Worm (Caenorhabditis elegans) whole organism, L4 larva: Measurements from ENCODE around the gene acr-3.
A peak's percentile ranks its signal among the peaks of the same experiment; 100 is the strongest.

Source experiments
- F10B5.3 ChIP-seq: sonication (generic microtip); optimal IDR thresholded peaks from 2 replicates; lab custom pipeline; 2016; ENCODE audit warnings: mild to moderate bottlenecking, missing genetic modification characterization, missing compliant biosample characterization
- F26F4.8 ChIP-seq: fragments of 200-800 bp; sonication (Bioruptor generic); conservative IDR thresholded peaks from 2 replicates; pipeline ENCODE4 v1.3.6; 2022; ENCODE audit warnings: missing genetic modification characterization, missing compliant biosample characterization
- F44E2.7 ChIP-seq: fragments of 200-800 bp; sonication (Bioruptor generic); IDR thresholded peaks from 2 replicates; pipeline ENCODE4 v2.1.2; 2022; ENCODE audit warnings: missing genetic modification characterization, missing compliant biosample characterization
- R02D3.7 ChIP-seq: fragments of 150-350 bp; sonication (generic microtip); optimal IDR thresholded peaks from 3 replicates; lab custom pipeline; 2014; ENCODE audit warnings: missing biosample characterization, missing genetic modification characterization
- T20F7.1 ChIP-seq: fragments of 200-800 bp; sonication (Bioruptor generic); optimal IDR thresholded peaks from 2 replicates; lab custom pipeline; 2018; ENCODE audit warnings: mild to moderate bottlenecking, missing genetic modification characterization, missing compliant biosample characterization
- Y48G9A.11 ChIP-seq: fragments of 200-800 bp; sonication (Bioruptor generic); IDR thresholded peaks from 2 replicates; pipeline ENCODE4 v1.3.6; 2022; ENCODE audit warnings: missing genetic modification reagents, missing genetic modification characterization, missing compliant biosample characterization
- Y75B8A.6 ChIP-seq: fragments of 200-800 bp; sonication (Bioruptor generic); IDR thresholded peaks from 2 replicates; pipeline ENCODE4 v1.3.6; 2022; ENCODE audit warnings: missing genetic modification reagents, missing genetic modification characterization, missing compliant biosample characterization
- ZK337.2 ChIP-seq: fragments of 200-800 bp; sonication (Bioruptor generic); IDR thresholded peaks from 2 replicates; pipeline ENCODE4 v1.3.6; 2022; ENCODE audit warnings: missing genetic modification reagents, missing genetic modification characterization, missing compliant biosample characterization
- ceh-62 ChIP-seq: sonication (generic microtip); optimal IDR thresholded peaks from 2 replicates; lab custom pipeline; 2017; ENCODE audit warnings: missing biosample characterization, missing genetic modification characterization
- ctbp-1 ChIP-seq: fragments of 200-800 bp; sonication (Bioruptor generic); IDR thresholded peaks from 2 replicates; pipeline ENCODE4 v1.3.6; 2022; ENCODE audit warnings: missing genetic modification reagents, missing genetic modification characterization, missing compliant biosample characterization
- daf-19 ChIP-seq: fragments of 200-800 bp; sonication (Bioruptor generic); conservative IDR thresholded peaks from 2 replicates; pipeline ENCODE4 v1.3.6; 2022; ENCODE audit warnings: missing genetic modification characterization, missing compliant biosample characterization
- dpl-1 ChIP-seq: fragments of 150-350 bp; optimal IDR thresholded peaks from 2 replicates; lab custom pipeline; 2014; ENCODE audit warnings: missing biosample characterization, missing genetic modification reagents, missing genetic modification characterization
- dve-1 ChIP-seq: sonication (generic microtip); optimal IDR thresholded peaks from 2 replicates; lab custom pipeline; 2017; ENCODE audit warnings: antibody characterized with exemption, mild to moderate bottlenecking, missing genetic modification characterization, missing compliant biosample characterization; ENCODE audit not compliant: insufficient read depth
- egl-27 ChIP-seq: sonication (generic microtip); optimal IDR thresholded peaks from 3 replicates; lab custom pipeline; 2017; ENCODE audit warnings: missing biosample characterization, missing genetic modification reagents, missing genetic modification characterization
- egl-43 ChIP-seq: fragments of 200-800 bp; sonication (Bioruptor generic); IDR thresholded peaks from 2 replicates; pipeline ENCODE4 v1.3.6; 2022; ENCODE audit warnings: missing genetic modification reagents, missing genetic modification characterization, missing compliant biosample characterization
- fos-1 ChIP-seq: fragments of 150-350 bp; optimal IDR thresholded peaks from 2 replicates; lab custom pipeline; 2014; ENCODE audit warnings: missing biosample characterization, missing genetic modification characterization
- gei-8 ChIP-seq: fragments of 200-800 bp; sonication (Bioruptor generic); optimal IDR thresholded peaks from 2 replicates; lab custom pipeline; 2018; ENCODE audit warnings: mild to moderate bottlenecking, missing genetic modification characterization, missing compliant biosample characterization
- hmg-1.1 ChIP-seq: fragments of 200-800 bp; sonication (Bioruptor generic); IDR thresholded peaks from 2 replicates; pipeline ENCODE4 v1.3.6; 2022; ENCODE audit warnings: missing genetic modification reagents, missing genetic modification characterization, missing compliant biosample characterization
- lim-7 ChIP-seq: fragments of 200-800 bp; sonication (Bioruptor generic); IDR thresholded peaks from 2 replicates; pipeline ENCODE4 v1.3.6; 2022; ENCODE audit warnings: missing genetic modification characterization, missing compliant biosample characterization
- lin-13 ChIP-seq: fragments of 150-350 bp; optimal IDR thresholded peaks from 2 replicates; lab custom pipeline; 2014; ENCODE audit warnings: missing biosample characterization, missing genetic modification reagents, missing genetic modification characterization
- lin-15B ChIP-seq: fragments of 150-350 bp; sonication (generic microtip); optimal IDR thresholded peaks from 3 replicates; lab custom pipeline; 2014; ENCODE audit warnings: missing biosample characterization, missing genetic modification characterization
- lin-39 ChIP-seq: fragments of 150-350 bp; optimal IDR thresholded peaks from 2 replicates; lab custom pipeline; 2014; ENCODE audit warnings: missing biosample characterization, missing genetic modification reagents, missing genetic modification characterization
- lir-3 ChIP-seq: sonication (generic microtip); optimal IDR thresholded peaks from 2 replicates; lab custom pipeline; 2016; ENCODE audit warnings: mild to moderate bottlenecking, missing genetic modification characterization, missing compliant biosample characterization
- lsy-2 ChIP-seq, 2 experiments: fragments of 150-350 bp in 1 of 2; sonication (generic microtip) in 1 of 2; optimal IDR thresholded peaks; 2 replicates each; lab custom pipeline; 2014 to 2017; ENCODE audit warnings: missing biosample characterization in 2 of 2, missing genetic modification characterization in 2 of 2
- mep-1 ChIP-seq: fragments of 150-350 bp; sonication (generic microtip); optimal IDR thresholded peaks from 3 replicates; lab custom pipeline; 2014; ENCODE audit warnings: missing biosample characterization, missing genetic modification characterization
- mes-2 ChIP-seq: sonication (generic microtip); optimal IDR thresholded peaks from 2 replicates; lab custom pipeline; 2016; ENCODE audit warnings: missing genotype, mild to moderate bottlenecking, missing genetic modification characterization, missing compliant biosample characterization; ENCODE audit not compliant: poor library complexity, severe bottlenecking
- mxl-2 ChIP-seq: fragments of 200-800 bp; sonication (Bioruptor generic); conservative IDR thresholded peaks from 2 replicates; pipeline ENCODE4 v1.3.6; 2022; ENCODE audit warnings: missing genetic modification reagents, missing genetic modification characterization, missing compliant biosample characterization
- nhr-102 ChIP-seq: sonication (generic microtip); optimal IDR thresholded peaks from 2 replicates; lab custom pipeline; 2016; ENCODE audit warnings: mild to moderate bottlenecking, missing genetic modification characterization, moderate library complexity, missing compliant biosample characterization
- nhr-11 ChIP-seq: fragments of 150-350 bp; optimal IDR thresholded peaks from 2 replicates; lab custom pipeline; 2014; ENCODE audit warnings: missing biosample characterization, missing genetic modification characterization
- nhr-111 ChIP-seq: fragments of 200-800 bp; sonication (Bioruptor generic); optimal IDR thresholded peaks from 2 replicates; lab custom pipeline; 2018; ENCODE audit warnings: mild to moderate bottlenecking, missing genetic modification characterization, missing compliant biosample characterization
- nhr-237 ChIP-seq: sonication (generic microtip); optimal IDR thresholded peaks from 2 replicates; lab custom pipeline; 2017; ENCODE audit warnings: missing biosample characterization, missing genetic modification characterization
- nhr-42 ChIP-seq: fragments of 200-800 bp; sonication (Bioruptor generic); IDR thresholded peaks from 2 replicates; pipeline ENCODE4 v1.3.6; 2022; ENCODE audit warnings: missing genetic modification characterization, missing compliant biosample characterization
- nhr-48 ChIP-seq: sonication (generic microtip); optimal IDR thresholded peaks from 2 replicates; lab custom pipeline; 2016; ENCODE audit warnings: mild to moderate bottlenecking, missing genetic modification characterization, missing compliant biosample characterization
- nhr-6 ChIP-seq: fragments of 150-350 bp; optimal IDR thresholded peaks from 2 replicates; lab custom pipeline; 2014; ENCODE audit warnings: missing biosample characterization, missing genetic modification characterization
- nhr-77 ChIP-seq: fragments of 150-350 bp; optimal IDR thresholded peaks from 2 replicates; lab custom pipeline; 2014; ENCODE audit warnings: missing biosample characterization, missing genetic modification characterization
- pha-4 ChIP-seq, 2 experiments: fragments of 150-350 bp in 1 of 2; fragments of 200-800 bp in 1 of 2; sonication (Bioruptor generic) in 1 of 2; IDR thresholded peaks in 1 of 2; optimal IDR thresholded peaks in 1 of 2; 2 replicates each; pipeline versions ENCODE4 v1.3.6 to Lab custom; 2014 to 2022; ENCODE audit warnings: missing genetic modification characterization in 2 of 2, missing genetic modification reagents in 2 of 2, missing biosample characterization in 1 of 2, missing compliant biosample characterization in 1 of 2
- php-3 ChIP-seq: fragments of 200-800 bp; sonication (Bioruptor generic); IDR thresholded peaks from 2 replicates; pipeline ENCODE4 v1.3.6; 2022; ENCODE audit warnings: missing genetic modification reagents, missing genetic modification characterization, missing compliant biosample characterization
- rbr-2 ChIP-seq: sonication (generic microtip); optimal IDR thresholded peaks from 2 replicates; lab custom pipeline; 2016; ENCODE audit warnings: missing genotype, missing genetic modification characterization, missing compliant biosample characterization
- saeg-2 ChIP-seq: fragments of 200-800 bp; sonication (Bioruptor generic); IDR thresholded peaks from 2 replicates; pipeline ENCODE4 v1.3.6; 2022; ENCODE audit warnings: missing genetic modification reagents, missing genetic modification characterization, missing compliant biosample characterization
- snpc-4 ChIP-seq: fragments of 150-350 bp; optimal IDR thresholded peaks from 2 replicates; lab custom pipeline; 2014; ENCODE audit warnings: missing biosample characterization, missing genetic modification characterization
- spr-3 ChIP-seq: fragments of 200-800 bp; sonication (Bioruptor generic); optimal IDR thresholded peaks from 2 replicates; lab custom pipeline; 2018; ENCODE audit warnings: mild to moderate bottlenecking, missing genetic modification characterization, missing compliant biosample characterization
- tag-97 ChIP-seq: fragments of 200-800 bp; sonication (Bioruptor generic); IDR thresholded peaks from 2 replicates; pipeline ENCODE4 v1.3.6; 2022; ENCODE audit warnings: missing genetic modification characterization, missing compliant biosample characterization
- unc-62 ChIP-seq, 3 experiments: fragments of 150-350 bp in 1 of 3; sonication (generic microtip); optimal IDR thresholded peaks in 2 of 3; peaks in 1 of 3; 1 replicate in 1 of 3; 2 replicates in 2 of 3; lab custom pipeline; 2014 to 2017; ENCODE audit warnings: missing biosample characterization in 3 of 3, missing genetic modification characterization in 3 of 3, missing genetic modification reagents in 3 of 3, missing genotype in 1 of 3
- zag-1 ChIP-seq: fragments of 150-350 bp; optimal IDR thresholded peaks from 2 replicates; lab custom pipeline; 2014; ENCODE audit warnings: missing biosample characterization, missing genetic modification characterization
- zfp-2 ChIP-seq: sonication (generic microtip); optimal IDR thresholded peaks from 2 replicates; lab custom pipeline; 2016; ENCODE audit warnings: mild to moderate bottlenecking, missing genetic modification characterization, missing compliant biosample characterization
- zfp-3 ChIP-seq: fragments of 200-800 bp; sonication (Bioruptor generic); conservative IDR thresholded peaks from 2 replicates; pipeline ENCODE4 v1.3.6; 2022; ENCODE audit warnings: missing genetic modification reagents, missing genetic modification characterization, missing compliant biosample characterization
- ztf-7 ChIP-seq: fragments of 150-350 bp; optimal IDR thresholded peaks from 2 replicates; lab custom pipeline; 2014; ENCODE audit warnings: missing biosample characterization, missing genetic modification characterization

Gene acr-3

ce11 chrX:6747906-6748356, 38.6 kb downstream of the acr-3 start (continued):
- TF ChIP-seq nhr-6 (tag; lab: Kevin White, UChicago) (peak; percentile 77), ctbp-1 (GFP tag; lab: Robert Waterston, UW) (no peak), nhr-48 (tag; lab: Kevin White, UChicago) (peak; percentile 94)

ce11 chrX:6749124-6749822, 39.9 kb downstream of the acr-3 start:
- TF ChIP-seq snpc-4: no peak
- TF ChIP-seq hmg-1.1 (GFP tag; lab: Robert Waterston, UW): peak; percentile 28
- TF ChIP-seq ztf-7 (tag; lab: Kevin White, UChicago): peak; percentile 79
- no peak for TF ChIP-seq egl-27
- TF ChIP-seq nhr-42 (GFP tag; lab: Robert Waterston, UW): peak; percentile 66; the same call in 1 of the 2 replicates
- no peak for TF ChIP-seq fos-1 (tag; lab: Kevin White, UChicago)
- TF ChIP-seq F10B5.3 (tag; lab: Kevin White, UChicago): no peak
- no peak for TF ChIP-seq lin-15B (tag; lab: Kevin White, UChicago)
- peak; percentile 93 for TF ChIP-seq nhr-102 (tag; lab: Kevin White, UChicago)
- TF ChIP-seq ZK337.2: 0 out of 2 replicates have a peak, but pooled peaks have one; percentile 26
- peak in 1 of 2 experiments; percentile 98 for TF ChIP-seq unc-62 (GFP tag; optimal IDR thresholded peaks at IDR 0.05 in 1 of 2; lab: Kevin White, UChicago)
- TF ChIP-seq unc-62 (tag; optimal IDR thresholded peaks at IDR 0.05; lab: Kevin White, UChicago): no peak
- TF ChIP-seq nhr-111: no peak
- TF ChIP-seq dve-1: peak; percentile 82
- TF ChIP-seq F44E2.7 (GFP tag; lab: Robert Waterston, UW): no peak
- TF ChIP-seq lin-39 (tag; lab: Kevin White, UChicago): no peak
- TF ChIP-seq mep-1 (tag; lab: Kevin White, UChicago): peak; percentile 62
- TF ChIP-seq php-3 (GFP tag; lab: Robert Waterston, UW): peak; percentile 84
- peak; percentile 62 for TF ChIP-seq nhr-6 (tag; lab: Kevin White, UChicago)
- TF ChIP-seq nhr-11 (tag; lab: Kevin White, UChicago): peak; percentile 26
- TF ChIP-seq zfp-2 (tag; lab: Kevin White, UChicago): no peak
- peak; percentile 43 for TF ChIP-seq rbr-2 (tag; lab: Kevin White, UChicago)
- TF ChIP-seq F26F4.8: no peak
- TF ChIP-seq tag-97: no peak
- TF ChIP-seq egl-43 (GFP tag; lab: Robert Waterston, UW): no peak
- no peak for TF ChIP-seq R02D3.7 (tag; lab: Kevin White, UChicago)
- TF ChIP-seq gei-8: peak; percentile 85
- TF ChIP-seq lim-7: no peak
- TF ChIP-seq Y75B8A.6 (GFP tag; lab: Robert Waterston, UW): no peak
- TF ChIP-seq daf-19 (GFP tag; lab: Robert Waterston, UW): peak; percentile 49; the same call in 1 of the 2 replicates
- TF ChIP-seq saeg-2 (GFP tag; lab: Robert Waterston, UW): peak; percentile 82
- no peak for TF ChIP-seq ceh-62 (tag; lab: Kevin White, UChicago)
- TF ChIP-seq lin-13 (GFP tag; lab: Kevin White, UChicago): no peak
- peak; percentile 78; the same call in 1 of the 2 replicates for TF ChIP-seq zfp-3 (GFP tag; lab: Robert Waterston, UW)
- TF ChIP-seq nhr-237 (tag; lab: Kevin White, UChicago): no peak
- peak; percentile 8 for TF ChIP-seq dpl-1 (GFP tag; lab: Kevin White, UChicago)
- peak; percentile 3 for TF ChIP-seq nhr-77
- no peak for TF ChIP-seq lir-3 (tag; lab: Kevin White, UChicago)
- peak; percentile 89 for TF ChIP-seq mxl-2 (GFP tag; lab: Robert Waterston, UW)
- TF ChIP-seq pha-4 (GFP tag; IDR thresholded peaks at IDR 0.05; lab: Robert Waterston, UW): peak; percentile 70
- TF ChIP-seq pha-4 (tag; optimal IDR thresholded peaks at IDR 0.05; lab: Kevin White, UChicago): peak; percentile 37
- no peak for TF ChIP-seq Y48G9A.11 (GFP tag; lab: Robert Waterston, UW)
- TF ChIP-seq spr-3 (GFP tag; lab: Kevin White, UChicago): no peak
- no peak for TF ChIP-seq T20F7.1 (GFP tag; lab: Kevin White, UChicago)
- no peak for TF ChIP-seq mes-2 (tag; lab: Kevin White, UChicago)
- TF ChIP-seq lsy-2 (tag; optimal IDR thresholded peaks at IDR 0.05; lab: Kevin White, UChicago): peak; percentile 37 to 59
- no peak for TF ChIP-seq zag-1
